Worm (Caenorhabditis elegans): Measurements from ENCODE around the gene pqn-91.
"Not testable (repeated sequence)": the region's sequence is repeated elsewhere in the genome, so short reads cannot be mapped to it uniquely, and the experiment has no call there.

pqn-91 gene

DNA sequence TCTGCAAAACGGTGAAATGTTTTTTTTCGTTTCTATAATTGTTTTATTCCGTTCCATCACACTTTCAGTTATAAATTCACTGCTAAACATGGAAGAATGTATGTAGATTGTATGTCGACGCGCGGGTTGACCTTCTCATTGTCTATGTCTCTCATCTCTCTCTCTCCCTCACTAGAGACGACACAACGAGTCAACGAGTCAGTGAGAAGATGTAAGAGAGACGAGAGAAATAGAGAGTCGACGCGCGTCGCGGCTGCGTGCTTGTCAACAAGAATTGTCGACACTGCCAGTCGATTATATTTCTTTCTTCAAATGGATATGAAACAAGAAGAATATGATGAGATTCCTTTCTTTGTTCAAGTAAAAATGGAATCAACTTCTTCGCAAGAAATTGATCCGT, 20.3 kb downstream of the pqn-91 start, which contains the start of gene Y73F8A.13:
Gene Y73F8A.13 (plus strand): TSS at position 240 of the 400 bp plus-strand sequence.
- no peak for TF ChIP-seq F13C5.2 (tag; optimal IDR thresholded peaks at IDR 0.05)

ce11 chrIV:15315502-15315901, 23.8 kb downstream of the pqn-91 start:
- TF ChIP-seq tra-4 (tag; optimal IDR thresholded peaks at IDR 0.05) (no peak), ama-1 (optimal IDR thresholded peaks at IDR 0.05) (no peak), hnd-1 (tag; optimal IDR thresholded peaks at IDR 0.05) (no peak), pes-1 (GFP tag; IDR thresholded peaks at IDR 0.05) (no peak), B0310.2 (tag; optimal IDR thresholded peaks at IDR 0.05) (no peak), sea-1 (GFP tag; conservative IDR thresholded peaks at IDR 0.05) (no peak), tbx-11 (GFP tag; IDR thresholded peaks at IDR 0.05) (no peak)

ce11 chrIV:15318982-15319381, 27.3 kb downstream of the pqn-91 start, which contains the start of gene Y73F8A.14:
Gene Y73F8A.14, minus strand, starts transcription at chrIV:15319082.
- TF ChIP-seq flt-1 (GFP tag; IDR thresholded peaks at IDR 0.05); tra-4 (tag; optimal IDR thresholded peaks at IDR 0.05); hmbx-1 (tag; optimal IDR thresholded peaks at IDR 0.05): not testable (repeated sequence)

ce11 chrIV:15321279-15321678, 29.6 kb downstream of the pqn-91 start, which contains the start of gene Y73F8A.15:
Gene Y73F8A.15, plus strand, starts transcription at chrIV:15321579.
- TF ChIP-seq ets-7 (tag; optimal IDR thresholded peaks at IDR 0.05): no peak
- TF ChIP-seq scrt-1 (GFP tag; IDR thresholded peaks at IDR 0.05): no peak
- TF ChIP-seq tra-4 (tag; optimal IDR thresholded peaks at IDR 0.05): no peak
- no peak for TF ChIP-seq ama-1 (optimal IDR thresholded peaks at IDR 0.05)
- no peak for TF ChIP-seq pes-1 (GFP tag; IDR thresholded peaks at IDR 0.05)
- no peak for TF ChIP-seq ceh-13 (GFP tag; optimal IDR thresholded peaks at IDR 0.05)
- no peak for TF ChIP-seq F13C5.2 (tag; optimal IDR thresholded peaks at IDR 0.05)
- TF ChIP-seq hnd-1 (tag; optimal IDR thresholded peaks at IDR 0.05): no peak
- TF ChIP-seq hmg-4 (GFP tag; optimal IDR thresholded peaks at IDR 0.05): no peak
- TF ChIP-seq tbx-11 (GFP tag; IDR thresholded peaks at IDR 0.05): no peak

DNA sequence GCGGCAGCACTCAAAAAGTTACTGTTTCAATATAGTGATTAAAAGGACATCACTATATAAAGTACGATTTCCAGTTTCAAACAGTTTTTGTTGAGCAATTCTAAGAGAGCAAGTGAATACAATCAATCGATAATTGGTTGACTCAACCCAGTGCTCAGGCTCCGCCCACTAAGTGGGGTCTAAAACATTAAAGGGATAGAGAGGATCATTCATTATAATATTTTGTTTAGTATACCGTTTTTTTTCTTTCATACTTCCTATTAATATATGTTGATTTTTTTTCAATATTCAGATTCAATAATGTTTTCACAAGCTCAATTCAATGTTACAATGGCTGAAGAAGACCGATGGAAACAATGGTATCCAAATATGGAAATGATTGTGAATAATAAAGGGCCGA, 31.9 kb downstream of the pqn-91 start, which contains the start of gene tbx-39:
Gene tbx-39 (plus strand): TSS at position 301 of the 400 bp plus-strand sequence.
- no peak for TF ChIP-seq hmbx-1 (tag; optimal IDR thresholded peaks at IDR 0.05)
- TF ChIP-seq scrt-1 (GFP tag; IDR thresholded peaks at IDR 0.05): no peak
- TF ChIP-seq tbx-37 (GFP tag; conservative IDR thresholded peaks at IDR 0.05): no peak
- TF ChIP-seq ets-7 (tag; optimal IDR thresholded peaks at IDR 0.05): no peak
- TF ChIP-seq aly-1 (tag; optimal IDR thresholded peaks at IDR 0.05): no peak
- TF ChIP-seq ceh-13 (GFP tag; optimal IDR thresholded peaks at IDR 0.05): no peak
- no peak for TF ChIP-seq B0310.2 (tag; optimal IDR thresholded peaks at IDR 0.05)
- no peak for TF ChIP-seq ama-1 (optimal IDR thresholded peaks at IDR 0.05)
- TF ChIP-seq hmg-4 (GFP tag; optimal IDR thresholded peaks at IDR 0.05): no peak
- no peak for TF ChIP-seq hnd-1 (tag; optimal IDR thresholded peaks at IDR 0.05)
- no peak for TF ChIP-seq tra-4 (tag; optimal IDR thresholded peaks at IDR 0.05)
- TF ChIP-seq sea-1 (GFP tag; conservative IDR thresholded peaks at IDR 0.05): no peak

- TF ChIP-seq scrt-1 (GFP tag; IDR thresholded peaks at IDR 0.05): no peak
- TF ChIP-seq tbx-11 (GFP tag; IDR thresholded peaks at IDR 0.05): no peak
- no peak for TF ChIP-seq F13C5.2 (tag; optimal IDR thresholded peaks at IDR 0.05)
- no peak for TF ChIP-seq aly-1 (tag; optimal IDR thresholded peaks at IDR 0.05)
- TF ChIP-seq pes-1 (GFP tag; IDR thresholded peaks at IDR 0.05): no peak
- no peak for TF ChIP-seq ceh-36 (tag; optimal IDR thresholded peaks at IDR 0.05)
- TF ChIP-seq hmg-4 (GFP tag; optimal IDR thresholded peaks at IDR 0.05): no peak
- no peak for TF ChIP-seq sea-1 (GFP tag; conservative IDR thresholded peaks at IDR 0.05)
- no peak for TF ChIP-seq hnd-1 (tag; optimal IDR thresholded peaks at IDR 0.05)
- TF ChIP-seq ets-7 (tag; optimal IDR thresholded peaks at IDR 0.05): no peak
- no peak for TF ChIP-seq ama-1 (optimal IDR thresholded peaks at IDR 0.05)
- TF ChIP-seq hmbx-1 (tag; optimal IDR thresholded peaks at IDR 0.05): no peak
- TF ChIP-seq tra-4 (tag; optimal IDR thresholded peaks at IDR 0.05): no peak
- TF ChIP-seq B0310.2 (tag; optimal IDR thresholded peaks at IDR 0.05): no peak
- no peak for TF ChIP-seq tbx-37 (GFP tag; conservative IDR thresholded peaks at IDR 0.05)
- no peak for TF ChIP-seq ceh-13 (GFP tag; optimal IDR thresholded peaks at IDR 0.05)
- TF ChIP-seq flt-1 (GFP tag; IDR thresholded peaks at IDR 0.05): no peak
Observed at ce11 chrIV:15328092-15328491, 36.4 kb downstream of the pqn-91 start, which contains the start of gene tbx-40. Gene tbx-40, minus strand, starts transcription at chrIV:15328192.

- TF ChIP-seq ceh-36 (tag; optimal IDR thresholded peaks at IDR 0.05) (no peak), B0310.2 (tag; optimal IDR thresholded peaks at IDR 0.05) (no peak), sea-1 (GFP tag; conservative IDR thresholded peaks at IDR 0.05) (no peak), tbx-37 (GFP tag; conservative IDR thresholded peaks at IDR 0.05) (no peak), tra-4 (tag; optimal IDR thresholded peaks at IDR 0.05) (no peak), pes-1 (GFP tag; IDR thresholded peaks at IDR 0.05) (no peak), ama-1 (optimal IDR thresholded peaks at IDR 0.05) (no peak), hmg-4 (GFP tag; optimal IDR thresholded peaks at IDR 0.05) (no peak), flt-1 (GFP tag; IDR thresholded peaks at IDR 0.05) (no peak)
Observed at ce11 chrIV:15336778-15337177, 45.1 kb downstream of the pqn-91 start, which contains the start of gene irld-59. Gene irld-59, plus strand, starts transcription at chrIV:15337078.

Measured in whole organism, early embryonic.